Comparison of ENCODE assay signal across 1 worm cellular context in genomic region chrII:7530944-7531343, ce11.
A peak's percentile ranks its signal among the peaks of the same experiment; 100 is the strongest.
TF ChIP-seq lines count a peak whose summit lies in the region.

TSS of gene wrt-1 (plus strand) at chrII:7530996.

TF ChIP-seq in whole organism, L4 larva, 104 proteins besides CTCF, POLR2A, EP300 and RAD21 (continued from another document):
- peak; percentile 41 for TF ChIP-seq hlh-11 (tag; optimal IDR thresholded peaks at IDR 0.05; lab: Kevin White, UChicago)
- no peak for TF ChIP-seq fkh-10 (GFP tag; optimal IDR thresholded peaks at IDR 0.05; lab: Kevin White, UChicago)
- TF ChIP-seq nhr-11 (tag; optimal IDR thresholded peaks at IDR 0.05; lab: Kevin White, UChicago), result no peak
- TF ChIP-seq mxl-3 (GFP tag; optimal IDR thresholded peaks at IDR 0.05; lab: Kevin White, UChicago), result peak; percentile 0
- no peak for TF ChIP-seq ZK337.2 (GFP tag; IDR thresholded peaks at IDR 0.05; lab: Robert Waterston, UW)
- peak; percentile 22; the same call in 1 of the 2 replicates for TF ChIP-seq set-16 (GFP tag; IDR thresholded peaks at IDR 0.05; lab: Robert Waterston, UW)
- no peak for TF ChIP-seq mdt-29 (GFP tag; IDR thresholded peaks at IDR 0.05; lab: Robert Waterston, UW)
- peak; percentile 46; the same call in 1 of the 2 replicates for TF ChIP-seq egl-43 (GFP tag; IDR thresholded peaks at IDR 0.05; lab: Robert Waterston, UW)
- no peak for TF ChIP-seq aha-1 (tag; lab: Kevin White, UChicago)
- no peak for TF ChIP-seq zfp-2 (tag; optimal IDR thresholded peaks at IDR 0.05; lab: Kevin White, UChicago)
- TF ChIP-seq lsy-2 (tag; optimal IDR thresholded peaks at IDR 0.05; lab: Kevin White, UChicago), result no peak
- TF ChIP-seq unc-39 (tag; optimal IDR thresholded peaks at IDR 0.05; lab: Kevin White, UChicago), result no peak
- TF ChIP-seq ceh-32 (tag; optimal IDR thresholded peaks at IDR 0.05; lab: Kevin White, UChicago; ENCODE audit: poor library complexity), result no peak
- TF ChIP-seq attf-4 (tag; optimal IDR thresholded peaks at IDR 0.05; lab: Kevin White, UChicago), result no peak
- no peak for TF ChIP-seq dmd-6 (GFP tag; IDR thresholded peaks at IDR 0.05; lab: Robert Waterston, UW)
- TF ChIP-seq unc-62 (GFP tag; optimal IDR thresholded peaks at IDR 0.05 in 1 of 2; lab: Kevin White, UChicago), result no peak
- no peak for TF ChIP-seq unc-62 (tag; optimal IDR thresholded peaks at IDR 0.05; lab: Kevin White, UChicago)
- no peak for TF ChIP-seq mes-2 (tag; optimal IDR thresholded peaks at IDR 0.05; lab: Kevin White, UChicago; ENCODE audit: poor library complexity, severe bottlenecking)
- TF ChIP-seq nhr-77 (tag; optimal IDR thresholded peaks at IDR 0.05; lab: Kevin White, UChicago), result no peak
- TF ChIP-seq nhr-102 (tag; optimal IDR thresholded peaks at IDR 0.05; lab: Kevin White, UChicago), result no peak
- no peak for TF ChIP-seq zip-2 (tag; optimal IDR thresholded peaks at IDR 0.05; lab: Kevin White, UChicago)
- TF ChIP-seq fos-1 (tag; optimal IDR thresholded peaks at IDR 0.05; lab: Kevin White, UChicago), result no peak
- no peak for TF ChIP-seq ama-1 (optimal IDR thresholded peaks at IDR 0.05; lab: Kevin White, UChicago)
- TF ChIP-seq daf-16 (GFP tag; optimal IDR thresholded peaks at IDR 0.05; lab: Kevin White, UChicago), result no peak
- no peak for TF ChIP-seq daf-16 (tag; optimal IDR thresholded peaks at IDR 0.05; lab: Kevin White, UChicago)
- no peak for TF ChIP-seq nhr-28 (tag; optimal IDR thresholded peaks at IDR 0.05; lab: Kevin White, UChicago)
- TF ChIP-seq mep-1 (tag; optimal IDR thresholded peaks at IDR 0.05; lab: Kevin White, UChicago), result no peak
